Fruit fly (Drosophila melanogaster) whole organism, embryonic: ENCODE measurements around the gene SelG.

Experiments used
- CG10321 ChIP-seq: fragments of 200-800 bp; sonication (Bioruptor generic); IDR thresholded peaks from 2 replicates; pipeline ENCODE4 v1.3.6; 2022; ENCODE audit warnings: missing biosample characterization, missing genetic modification characterization
- CG10959 ChIP-seq: fragments of 200-800 bp; sonication (Bioruptor generic); IDR thresholded peaks from 2 replicates; pipeline ENCODE4 v1.3.6; 2022; ENCODE audit warnings: missing biosample characterization, missing genetic modification characterization
- CG11560 ChIP-seq: fragments of 200-800 bp; sonication (Bioruptor generic); IDR thresholded peaks from 3 replicates; pipeline ENCODE4 v1.3.6; 2022; ENCODE audit warnings: missing biosample characterization, missing genetic modification characterization
- CG12942 ChIP-seq: fragments of 200-800 bp; sonication (Bioruptor generic); optimal IDR thresholded peaks from 3 replicates; lab custom pipeline; 2016; ENCODE audit warnings: missing biosample characterization, missing genetic modification characterization
- CG13287 ChIP-seq: fragments of 200-800 bp; sonication (Bioruptor generic); IDR thresholded peaks from 2 replicates; pipeline ENCODE4 v1.3.6; 2022; ENCODE audit warnings: missing biosample characterization, missing genetic modification characterization; ENCODE audit not compliant: partially characterized antibody
- CG14667 ChIP-seq: fragments of 200-800 bp; sonication (Bioruptor generic); IDR thresholded peaks from 2 replicates; pipeline ENCODE4 v1.3.6; 2022; ENCODE audit warnings: missing biosample characterization, missing genetic modification characterization
- CG16863 ChIP-seq: fragments of 200-800 bp; sonication (Bioruptor generic); optimal IDR thresholded peaks from 3 replicates; lab custom pipeline; 2016; ENCODE audit warnings: missing biosample characterization, missing genetic modification characterization
- CG17385 ChIP-seq: fragments of 200-800 bp; sonication (Bioruptor generic); optimal IDR thresholded peaks from 3 replicates; lab custom pipeline; 2018; ENCODE audit warnings: missing biosample characterization, mild to moderate bottlenecking, missing genetic modification characterization
- CG17568 ChIP-seq: fragments of 200-800 bp; sonication (Bioruptor generic); optimal IDR thresholded peaks from 2 replicates; lab custom pipeline; 2018; ENCODE audit warnings: missing biosample characterization, mild to moderate bottlenecking, missing genetic modification characterization, moderate library complexity
- CG17612 ChIP-seq: fragments of 200-800 bp; sonication (Bioruptor generic); IDR thresholded peaks from 2 replicates; pipeline ENCODE4 v1.3.6; 2022; ENCODE audit warnings: missing biosample characterization, missing genetic modification characterization
- CG17912 ChIP-seq: fragments of 200-800 bp; sonication (Bioruptor generic); optimal IDR thresholded peaks from 2 replicates; lab custom pipeline; 2018; ENCODE audit warnings: missing biosample characterization, mild to moderate bottlenecking, missing genetic modification characterization
- CG2120 ChIP-seq: fragments of 200-800 bp; sonication (Bioruptor generic); optimal IDR thresholded peaks from 3 replicates; lab custom pipeline; 2016; ENCODE audit warnings: missing biosample characterization, missing genetic modification characterization
- CG30403 ChIP-seq: fragments of 200-800 bp; sonication (Bioruptor generic); optimal IDR thresholded peaks from 3 replicates; lab custom pipeline; 2016; ENCODE audit warnings: missing biosample characterization, missing genetic modification characterization
- CG31224 ChIP-seq: fragments of 200-800 bp; sonication (Bioruptor generic); IDR thresholded peaks from 2 replicates; pipeline ENCODE4 v1.3.6; 2022; ENCODE audit warnings: missing biosample characterization, missing genetic modification characterization
- CG3281 ChIP-seq: fragments of 200-800 bp; sonication (Bioruptor generic); optimal IDR thresholded peaks from 3 replicates; lab custom pipeline; 2017; ENCODE audit warnings: missing biosample characterization, mild to moderate bottlenecking, missing genetic modification characterization
- CG7271 ChIP-seq: fragments of 200-800 bp; sonication (Bioruptor generic); optimal IDR thresholded peaks from 2 replicates; lab custom pipeline; 2018; ENCODE audit warnings: missing biosample characterization, mild to moderate bottlenecking, missing genetic modification characterization, moderate library complexity
- CG9817 ChIP-seq: fragments of 200-800 bp; sonication (Bioruptor generic); optimal IDR thresholded peaks from 2 replicates; lab custom pipeline; 2018; ENCODE audit warnings: missing biosample characterization, mild to moderate bottlenecking, missing genetic modification characterization, moderate library complexity
- Camta ChIP-seq: fragments of 200-800 bp; sonication (Bioruptor generic); optimal IDR thresholded peaks from 2 replicates; lab custom pipeline; 2016; ENCODE audit warnings: missing biosample characterization, missing genetic modification characterization
- Chrac-16 ChIP-seq: fragments of 200-800 bp; sonication (Bioruptor generic); optimal IDR thresholded peaks from 3 replicates; lab custom pipeline; 2016; ENCODE audit warnings: missing biosample characterization, missing genetic modification characterization
- Dad ChIP-seq: fragments of 200-800 bp; sonication (Bioruptor generic); optimal IDR thresholded peaks from 3 replicates; lab custom pipeline; 2016; ENCODE audit warnings: missing biosample characterization, missing genetic modification characterization
- Dbx ChIP-seq: fragments of 200-800 bp; sonication (Bioruptor generic); IDR thresholded peaks from 3 replicates; pipeline ENCODE4 v1.3.6; 2022; ENCODE audit warnings: missing biosample characterization, missing genetic modification characterization
- Dp ChIP-seq: fragments of 200-800 bp; sonication (Bioruptor generic); optimal IDR thresholded peaks from 2 replicates; lab custom pipeline; 2018; ENCODE audit warnings: missing biosample characterization, mild to moderate bottlenecking, missing genetic modification characterization, moderate library complexity
- Dref ChIP-seq: fragments of 200-800 bp; sonication (Bioruptor generic); IDR thresholded peaks from 2 replicates; pipeline ENCODE4 v1.3.6; 2022; ENCODE audit warnings: missing biosample characterization, missing genetic modification characterization
- Drgx ChIP-seq: fragments of 200-800 bp; sonication (Bioruptor generic); IDR thresholded peaks from 2 replicates; pipeline ENCODE4 v1.3.6; 2022; ENCODE audit warnings: missing biosample characterization, missing genetic modification characterization
- Hmx ChIP-seq: fragments of 200-800 bp; sonication (Bioruptor generic); optimal IDR thresholded peaks from 2 replicates; lab custom pipeline; 2016; ENCODE audit warnings: missing biosample characterization, missing genetic modification characterization
- Jarid2 ChIP-seq: fragments of 200-800 bp; sonication (Bioruptor generic); optimal IDR thresholded peaks from 3 replicates; lab custom pipeline; 2017; ENCODE audit warnings: mild to moderate bottlenecking, missing biosample characterization, missing genetic modification reagents, missing genetic modification characterization
- Pdp1 ChIP-seq, 2 experiments: fragments of 200-800 bp; sonication (Bioruptor generic); optimal IDR thresholded peaks; 3 replicates each; lab custom pipeline; 2016; ENCODE audit warnings: missing biosample characterization in 2 of 2, missing genetic modification characterization in 2 of 2, mild to moderate bottlenecking in 1 of 2, moderate library complexity in 1 of 2
- Side ChIP-seq: fragments of 200-800 bp; sonication (Bioruptor generic); optimal IDR thresholded peaks from 2 replicates; lab custom pipeline; 2016; ENCODE audit warnings: missing biosample characterization, missing genetic modification characterization
- Tbp ChIP-seq: fragments of >200 bp; optimal IDR thresholded peaks from 2 replicates; lab custom pipeline; 2018; ENCODE audit warnings: missing biosample characterization, missing genetic modification characterization
- Xrp1 ChIP-seq: fragments of 200-800 bp; sonication (Bioruptor generic); IDR thresholded peaks from 2 replicates; pipeline ENCODE4 v1.3.6; 2022; ENCODE audit warnings: missing biosample characterization, missing genetic modification characterization
- ase ChIP-seq: fragments of 200-800 bp; sonication (Bioruptor generic); IDR thresholded peaks from 3 replicates; pipeline ENCODE4 v1.3.6; 2022; ENCODE audit warnings: missing biosample characterization, missing genetic modification characterization
- ash1 ChIP-seq: fragments of 200-800 bp; sonication (Bioruptor generic); optimal IDR thresholded peaks from 2 replicates; lab custom pipeline; 2018; ENCODE audit warnings: missing biosample characterization, mild to moderate bottlenecking, missing genetic modification characterization
- cas ChIP-seq: fragments of 200-800 bp; sonication (Bioruptor generic); IDR thresholded peaks from 2 replicates; pipeline ENCODE4 v1.3.6; 2022; ENCODE audit warnings: missing biosample characterization, missing genetic modification characterization
- chinmo ChIP-seq: fragments of 200-800 bp; sonication (Bioruptor generic); IDR thresholded peaks from 4 replicates; pipeline ENCODE4 v1.3.6; 2022; ENCODE audit warnings: missing biosample characterization, missing genetic modification characterization; ENCODE audit not compliant: partially characterized antibody
- ci ChIP-seq: fragments of 200-800 bp; sonication (Bioruptor generic); IDR thresholded peaks from 3 replicates; pipeline ENCODE4 v1.3.6; 2022; ENCODE audit warnings: missing biosample characterization, missing genetic modification characterization
- da ChIP-seq: fragments of 200-800 bp; sonication (Bioruptor generic); optimal IDR thresholded peaks from 2 replicates; lab custom pipeline; 2016; ENCODE audit warnings: missing biosample characterization, missing genetic modification characterization
- dm ChIP-seq: fragments of 200-800 bp; sonication (Bioruptor generic); optimal IDR thresholded peaks from 3 replicates; lab custom pipeline; 2016; ENCODE audit warnings: missing biosample characterization, missing genetic modification characterization
- ems ChIP-seq: fragments of 200-800 bp; sonication (Bioruptor generic); optimal IDR thresholded peaks from 3 replicates; lab custom pipeline; 2016; ENCODE audit warnings: missing biosample characterization, missing genetic modification characterization
- h ChIP-seq: fragments of >200 bp; optimal IDR thresholded peaks from 2 replicates; lab custom pipeline; 2017
- jigr1 ChIP-seq: fragments of 200-800 bp; sonication (Bioruptor generic); IDR thresholded peaks from 3 replicates; pipeline ENCODE4 v1.3.6; 2022; ENCODE audit warnings: missing biosample characterization, missing genetic modification characterization
- kni ChIP-seq: fragments of 200-800 bp; sonication (Bioruptor generic); optimal IDR thresholded peaks from 3 replicates; lab custom pipeline; 2017; ENCODE audit warnings: mild to moderate bottlenecking, missing biosample characterization, missing genetic modification reagents, missing genetic modification characterization
- lmd ChIP-seq: fragments of 200-800 bp; sonication (Bioruptor generic); IDR thresholded peaks from 2 replicates; pipeline ENCODE4 v1.3.6; 2022; ENCODE audit warnings: missing biosample characterization, missing genetic modification characterization
- lola ChIP-seq, 3 experiments: fragments of >200 bp in 2 of 3; fragments of 200-800 bp in 1 of 3; sonication (Bioruptor generic) in 1 of 3; optimal IDR thresholded peaks; 2 replicates each; lab custom pipeline; 2017 to 2019; ENCODE audit warnings: missing biosample characterization in 3 of 3, missing genetic modification characterization in 3 of 3, mild to moderate bottlenecking in 1 of 3, moderate library complexity in 1 of 3
- nerfin-2 ChIP-seq: fragments of 200-800 bp; sonication (Bioruptor generic); IDR thresholded peaks from 2 replicates; pipeline ENCODE4 v1.3.6; 2022; ENCODE audit warnings: missing biosample characterization, missing genetic modification characterization; ENCODE audit not compliant: partially characterized antibody
- odd ChIP-seq: fragments of 200-800 bp; sonication (Bioruptor generic); optimal IDR thresholded peaks from 2 replicates; lab custom pipeline; 2017; ENCODE audit warnings: missing biosample characterization, mild to moderate bottlenecking, missing genetic modification characterization
- phol ChIP-seq: fragments of 200-800 bp; sonication (Bioruptor generic); optimal IDR thresholded peaks from 3 replicates; lab custom pipeline; 2018; ENCODE audit warnings: missing biosample characterization, mild to moderate bottlenecking, missing genetic modification characterization, moderate library complexity
- slbo ChIP-seq: fragments of 200-800 bp; sonication (Bioruptor generic); IDR thresholded peaks from 2 replicates; pipeline ENCODE4 v1.3.6; 2022; ENCODE audit warnings: missing biosample characterization, missing genetic modification characterization
- stwl ChIP-seq: fragments of 200-800 bp; sonication (Bioruptor generic); optimal IDR thresholded peaks from 3 replicates; lab custom pipeline; 2018; ENCODE audit warnings: missing biosample characterization, mild to moderate bottlenecking, missing genetic modification characterization, moderate library complexity
- ttk ChIP-seq: fragments of 200-800 bp; sonication (Bioruptor generic); IDR thresholded peaks from 2 replicates; pipeline ENCODE4 v2.1.2; 2022; ENCODE audit warnings: missing biosample characterization, missing genetic modification characterization
- tup ChIP-seq: fragments of 200-800 bp; sonication (Bioruptor generic); optimal IDR thresholded peaks from 2 replicates; lab custom pipeline; 2016; ENCODE audit warnings: missing biosample characterization, mild to moderate bottlenecking, missing genetic modification characterization, moderate library complexity
- vfl ChIP-seq: fragments of 200-800 bp; sonication (Bioruptor generic); optimal IDR thresholded peaks from 2 replicates; lab custom pipeline; 2016; ENCODE audit warnings: missing biosample characterization, missing genetic modification characterization
- wek ChIP-seq: fragments of 200-800 bp; sonication (Bioruptor generic); optimal IDR thresholded peaks from 3 replicates; lab custom pipeline; 2018; ENCODE audit warnings: missing biosample characterization, mild to moderate bottlenecking, missing genetic modification characterization, moderate library complexity

The SelG gene

DNA sequence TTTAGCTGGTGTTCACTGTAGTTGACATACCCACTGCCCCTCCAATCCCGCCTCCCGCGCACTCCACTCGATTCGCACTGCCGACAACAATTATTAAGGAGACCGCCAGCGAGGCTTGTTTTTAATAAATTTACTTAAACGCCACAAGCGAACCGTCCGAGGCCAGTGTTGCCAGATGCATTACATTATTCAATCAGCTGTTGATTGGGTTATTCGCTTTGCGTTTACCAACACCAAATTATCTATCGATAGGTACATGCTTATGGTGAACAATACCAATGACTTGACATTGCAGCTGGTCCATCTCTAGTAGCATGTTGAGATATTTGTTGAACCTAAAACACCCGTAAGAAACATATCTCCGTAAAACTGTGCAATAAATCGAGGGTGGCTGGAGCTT is at the start of gene SelG, which contains the start of gene CG10353 (continued):
- TF ChIP-seq Dbx (GFP tag; lab: Robert Waterston, UW) (no peak), dm (peak; percentile 65), CG12942 (GFP tag; lab: Kevin White, UChicago) (peak; percentile 36), CG2120 (GFP tag; lab: Kevin White, UChicago) (peak; percentile 75), Camta (GFP tag; lab: Kevin White, UChicago) (peak; percentile 41), cas (GFP tag; lab: Robert Waterston, UW) (no peak), Side (GFP tag; lab: Kevin White, UChicago) (peak; percentile 29), CG13287 (GFP tag; lab: Robert Waterston, UW) (peak; percentile 90), Dad (GFP tag; lab: Kevin White, UChicago) (peak; percentile 60), chinmo (peak; percentile 74; the same call in 2 of the 4 replicates), h (lab: Kevin White, UChicago) (no peak), CG7271 (tag; lab: Kevin White, UChicago) (no peak), ttk (no peak), da (GFP tag; lab: Kevin White, UChicago) (no peak), jigr1 (GFP tag; lab: Robert Waterston, UW) (no peak), stwl (peak; percentile 99), CG31224 (GFP tag; lab: Robert Waterston, UW) (no peak), Chrac-16 (GFP tag; lab: Kevin White, UChicago) (no peak), CG17568 (GFP tag; lab: Kevin White, UChicago) (no peak), Dp (GFP tag; lab: Kevin White, UChicago) (peak; percentile 46), odd (GFP tag; lab: Kevin White, UChicago) (no peak), CG14667 (GFP tag; lab: Robert Waterston, UW) (no peak), Jarid2 (GFP tag; lab: Kevin White, UChicago) (peak; percentile 14), tup (GFP tag; lab: Kevin White, UChicago) (peak; percentile 10), lola (GFP tag; optimal IDR thresholded peaks at IDR 0.05; lab: Kevin White, UChicago) (no peak), ci (GFP tag; lab: Robert Waterston, UW) (peak; percentile 56; the same call in 2 of the 3 replicates), Pdp1 (GFP tag; optimal IDR thresholded peaks at IDR 0.05; lab: Kevin White, UChicago) (peak; percentile 30 to 77), phol (tag; lab: Kevin White, UChicago) (peak; percentile 27), Dref (GFP tag; lab: Robert Waterston, UW) (peak; percentile 77), kni (GFP tag; lab: Kevin White, UChicago) (no peak), CG9817 (tag; lab: Kevin White, UChicago) (no peak), ase (no peak), CG11560 (tag; lab: Robert Waterston, UW) (no peak), Hmx (no peak), Tbp (GFP tag; lab: Kevin White, UChicago) (no peak), Xrp1 (GFP tag; lab: Robert Waterston, UW) (no peak), wek (GFP tag; lab: Kevin White, UChicago) (peak; percentile 54), CG30403 (GFP tag; lab: Kevin White, UChicago) (peak; percentile 19), CG16863 (GFP tag; lab: Kevin White, UChicago) (peak; percentile 10), lmd (no peak), CG17385 (GFP tag; lab: Kevin White, UChicago) (peak; percentile 26), CG10959 (no peak), vfl (GFP tag; lab: Kevin White, UChicago) (peak; percentile 49), CG17912 (GFP tag; lab: Kevin White, UChicago) (no peak), slbo (GFP tag; lab: Robert Waterston, UW) (peak; percentile 63), Drgx (no peak), CG10321 (GFP tag; lab: Robert Waterston, UW) (no peak), CG17612 (GFP tag; lab: Robert Waterston, UW) (no peak), CG3281 (peak; percentile 24), nerfin-2 (GFP tag; lab: Robert Waterston, UW) (peak; percentile 56; the same call in 1 of the 2 replicates), ash1 (GFP tag; lab: Kevin White, UChicago) (peak; percentile 10), ems (GFP tag; lab: Kevin White, UChicago) (peak; percentile 35)
